Worm (Caenorhabditis elegans) whole organism, L4 larva: Measurements from ENCODE around the gene pgp-10.

Experiments used
- arid-1 ChIP-seq: fragments of 200-800 bp; sonication (Bioruptor generic); conservative IDR thresholded peaks from 2 replicates; pipeline ENCODE4 v1.3.6; 2022; ENCODE audit warnings: missing genetic modification reagents, missing genetic modification characterization, missing compliant biosample characterization
- fkh-10 ChIP-seq: fragments of 150-350 bp; optimal IDR thresholded peaks from 2 replicates; lab custom pipeline; 2014; ENCODE audit warnings: missing biosample characterization, missing genetic modification reagents, missing genetic modification characterization
- lin-15B ChIP-seq: fragments of 150-350 bp; sonication (generic microtip); optimal IDR thresholded peaks from 3 replicates; lab custom pipeline; 2014; ENCODE audit warnings: missing biosample characterization, missing genetic modification characterization
- snpc-4 ChIP-seq: fragments of 150-350 bp; optimal IDR thresholded peaks from 2 replicates; lab custom pipeline; 2014; ENCODE audit warnings: missing biosample characterization, missing genetic modification characterization

DNA sequence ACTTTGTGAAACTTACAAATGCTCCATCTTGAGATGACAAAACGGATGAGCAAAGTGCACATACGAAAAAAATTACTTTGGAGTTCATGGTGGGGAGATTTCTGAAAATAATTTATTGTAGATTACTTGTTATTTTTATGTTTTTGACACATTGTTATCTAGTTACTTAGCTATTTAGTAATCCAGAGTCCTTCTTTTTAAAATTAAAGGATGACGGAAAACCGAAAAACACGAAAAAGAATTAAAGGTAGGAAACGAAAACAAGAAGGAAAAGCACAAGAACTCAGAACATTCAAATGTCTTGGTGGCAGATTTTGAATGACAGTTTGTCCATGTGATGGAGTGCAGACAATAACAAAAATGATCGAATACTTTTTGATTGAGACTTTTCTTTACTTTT, 41.9 kb upstream of the pgp-10 start, which contains the start of gene hen-1:
- TF ChIP-seq fkh-10 (GFP tag; lab: Kevin White, UChicago) = no peak
- TF ChIP-seq arid-1 (GFP tag; lab: Robert Waterston, UW) = no peak
- no peak for TF ChIP-seq snpc-4 (tag; lab: Kevin White, UChicago)
- no peak for TF ChIP-seq lin-15B (tag; lab: Kevin White, UChicago)
